Worm (Caenorhabditis elegans): ENCODE results near the gene unc-47.

- TF ChIP-seq ztf-29 (GFP tag; IDR thresholded peaks at IDR 0.05) (no peak), ref-1 (GFP tag; conservative IDR thresholded peaks at IDR 0.05) (no peak), ztf-23 (GFP tag; IDR thresholded peaks at IDR 0.05) (no peak), T22C8.4 (GFP tag; IDR thresholded peaks at IDR 0.05) (no peak), flt-1 (GFP tag; IDR thresholded peaks at IDR 0.05) (no peak), tab-1 (GFP tag; IDR thresholded peaks at IDR 0.05) (no peak), med-1 (GFP tag; optimal IDR thresholded peaks at IDR 0.05; ENCODE audit: insufficient read depth) (no peak), klf-2 (GFP tag; conservative IDR thresholded peaks at IDR 0.05) (no peak)
Observed at ce11 chrIII:10194569-10194968, 8.5 kb upstream of the unc-47 start.
